Worm (Caenorhabditis elegans) whole organism, L1 larva: ENCODE results near the gene F26G1.5.

Source experiments
- alr-1 ChIP-seq: fragments of 200-800 bp; sonication (Bioruptor generic); optimal IDR thresholded peaks from 2 replicates; lab custom pipeline; 2018; ENCODE audit warnings: borderline replicate concordance, mild to moderate bottlenecking, missing genetic modification characterization, missing compliant biosample characterization
- egl-27 ChIP-seq, 2 experiments: fragments of 150-350 bp in 1 of 2; sonication (generic microtip); optimal IDR thresholded peaks; 3 replicates each; lab custom pipeline; 2017 to 2018; ENCODE audit warnings: missing biosample characterization in 2 of 2, missing genetic modification characterization in 2 of 2, missing genetic modification reagents in 2 of 2
- elt-2 ChIP-seq: sonication (generic microtip); optimal IDR thresholded peaks from 2 replicates; lab custom pipeline; 2016; ENCODE audit warnings: missing genetic modification characterization, mild to moderate bottlenecking, inconsistent platforms, missing compliant biosample characterization, missing genetic modification reagents
- grh-1 ChIP-seq: fragments of 200-800 bp; sonication (Bioruptor generic); IDR thresholded peaks from 2 replicates; pipeline ENCODE4 v1.3.6; 2022; ENCODE audit warnings: missing genetic modification reagents, missing genetic modification characterization, missing compliant biosample characterization
- nhr-11 ChIP-seq: fragments of 150-350 bp; optimal IDR thresholded peaks from 2 replicates; lab custom pipeline; 2014; ENCODE audit warnings: missing biosample characterization, missing genetic modification characterization
- nhr-77 ChIP-seq: fragments of 150-350 bp; optimal IDR thresholded peaks from 2 replicates; lab custom pipeline; 2014; ENCODE audit warnings: missing biosample characterization, missing genetic modification characterization
- sox-4 ChIP-seq: sonication (generic microtip); optimal IDR thresholded peaks from 2 replicates; lab custom pipeline; 2016; ENCODE audit warnings: missing genetic modification characterization, missing compliant biosample characterization
- unc-130 ChIP-seq: fragments of 150-350 bp; optimal IDR thresholded peaks from 2 replicates; lab custom pipeline; 2017; ENCODE audit warnings: missing biosample characterization, missing genetic modification characterization, inconsistent platforms
- ztf-11 ChIP-seq, 2 experiments: sonication (generic microtip); optimal IDR thresholded peaks; 2 replicates each; lab custom pipeline; 2016 to 2017; ENCODE audit warnings: missing genetic modification characterization in 2 of 2, missing biosample characterization in 1 of 2, missing compliant biosample characterization in 1 of 2
- ztf-4 ChIP-seq: fragments of 150-350 bp; optimal IDR thresholded peaks from 2 replicates; lab custom pipeline; 2014; ENCODE audit warnings: missing biosample characterization, missing genetic modification characterization

DNA sequence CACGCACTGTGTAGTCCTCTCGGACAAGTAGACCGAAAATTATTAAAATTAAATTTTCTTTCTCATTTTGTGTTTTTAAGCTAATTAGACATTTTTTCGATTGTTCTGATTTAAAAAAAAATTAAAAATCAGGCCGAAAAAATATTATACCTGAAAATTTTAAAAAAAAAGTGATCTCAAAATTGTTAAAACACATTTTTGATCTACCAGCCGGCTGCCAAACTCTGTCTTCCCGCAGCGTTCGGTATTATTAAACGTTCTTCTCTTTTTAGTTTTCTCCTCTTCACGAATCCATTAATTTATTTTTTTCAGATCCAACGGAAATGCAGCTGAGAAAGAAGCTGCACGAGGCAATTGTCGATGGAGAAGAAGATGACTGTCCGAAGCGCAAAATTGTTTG, 18.0 kb downstream of the F26G1.5 start, which contains the start of gene C27D9.1:
- TF ChIP-seq nhr-77 (tag; lab: Kevin White, UChicago) (no peak), ztf-11 (tag; optimal IDR thresholded peaks at IDR 0.05; lab: Kevin White, UChicago) (no peak), sox-4 (tag; lab: Kevin White, UChicago) (no peak), grh-1 (GFP tag; lab: Robert Waterston, UW) (no peak), egl-27 (tag; optimal IDR thresholded peaks at IDR 0.05; lab: Kevin White, UChicago) (no peak), alr-1 (no peak), ztf-4 (tag; lab: Kevin White, UChicago) (no peak), nhr-11 (no peak), unc-130 (tag; lab: Kevin White, UChicago) (no peak), elt-2 (no peak)
